Worm (Caenorhabditis elegans) whole organism, midembryonic: ENCODE measurements around the gene rgs-5.

Experiments used
- T22C8.4 ChIP-seq: fragments of 200-800 bp; sonication (Bioruptor generic); IDR thresholded peaks from 2 replicates; pipeline ENCODE4 v1.3.6; 2022; ENCODE audit warnings: missing genetic modification characterization, missing compliant biosample characterization
- cog-1 ChIP-seq: sonication (generic microtip); optimal IDR thresholded peaks from 2 replicates; lab custom pipeline; 2016; ENCODE audit warnings: missing genetic modification characterization, missing compliant biosample characterization
- flt-1 ChIP-seq: fragments of 200-800 bp; sonication (Bioruptor generic); IDR thresholded peaks from 2 replicates; pipeline ENCODE4 v1.3.6; 2022; ENCODE audit warnings: missing genetic modification characterization, missing compliant biosample characterization
- klf-2 ChIP-seq: fragments of 200-800 bp; sonication (Bioruptor generic); conservative IDR thresholded peaks from 2 replicates; pipeline ENCODE4 v1.3.6; 2022; ENCODE audit warnings: missing genetic modification reagents, missing genetic modification characterization, missing compliant biosample characterization
- med-1 ChIP-seq: sonication (generic microtip); optimal IDR thresholded peaks from 2 replicates; lab custom pipeline; 2017; ENCODE audit warnings: missing genetic modification characterization, mild to moderate bottlenecking, missing compliant biosample characterization, antibody characterized with exemption, missing genetic modification reagents; ENCODE audit not compliant: insufficient read depth
- ref-1 ChIP-seq: fragments of 200-800 bp; sonication (Bioruptor generic); conservative IDR thresholded peaks from 2 replicates; pipeline ENCODE4 v1.3.6; 2022; ENCODE audit warnings: missing genetic modification reagents, missing genetic modification characterization, missing compliant biosample characterization
- tab-1 ChIP-seq: fragments of 200-800 bp; sonication (Bioruptor generic); IDR thresholded peaks from 2 replicates; pipeline ENCODE4 v1.3.6; 2022; ENCODE audit warnings: missing genetic modification characterization, missing compliant biosample characterization
- ztf-23 ChIP-seq: fragments of 200-800 bp; sonication (Bioruptor generic); IDR thresholded peaks from 2 replicates; pipeline ENCODE4 v1.3.6; 2022; ENCODE audit warnings: missing genetic modification reagents, missing genetic modification characterization, missing compliant biosample characterization
- ztf-29 ChIP-seq: fragments of 200-800 bp; sonication (Bioruptor generic); IDR thresholded peaks from 2 replicates; pipeline ENCODE4 v1.3.6; 2022; ENCODE audit warnings: missing genetic modification reagents, missing genetic modification characterization, missing compliant biosample characterization

rgs-5 gene

DNA sequence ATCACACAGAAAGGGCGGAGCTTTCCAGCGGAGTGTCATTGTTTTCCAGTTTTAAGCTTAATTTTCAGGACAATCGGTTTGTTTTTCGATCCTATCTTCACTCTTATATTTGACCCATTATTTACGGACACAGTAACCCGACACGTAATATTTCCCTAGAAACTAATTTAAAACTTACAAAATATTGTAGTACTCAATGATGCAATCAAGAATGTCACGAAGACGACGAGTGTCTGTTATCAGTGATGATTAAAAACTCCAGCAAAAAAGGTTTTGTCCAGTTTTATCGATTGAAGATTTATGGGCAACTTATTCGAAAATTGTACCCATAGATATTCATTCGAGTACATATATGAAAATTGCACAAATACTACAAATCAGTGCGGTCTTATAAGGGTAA is 34.6 kb downstream of the rgs-5 start, which contains the start of gene B0244.17:
TSS of gene B0244.17 (plus strand) at position 301 of the 400 bp plus-strand sequence.
- TF ChIP-seq med-1 (GFP tag; lab: Kevin White, UChicago) = no peak

DNA sequence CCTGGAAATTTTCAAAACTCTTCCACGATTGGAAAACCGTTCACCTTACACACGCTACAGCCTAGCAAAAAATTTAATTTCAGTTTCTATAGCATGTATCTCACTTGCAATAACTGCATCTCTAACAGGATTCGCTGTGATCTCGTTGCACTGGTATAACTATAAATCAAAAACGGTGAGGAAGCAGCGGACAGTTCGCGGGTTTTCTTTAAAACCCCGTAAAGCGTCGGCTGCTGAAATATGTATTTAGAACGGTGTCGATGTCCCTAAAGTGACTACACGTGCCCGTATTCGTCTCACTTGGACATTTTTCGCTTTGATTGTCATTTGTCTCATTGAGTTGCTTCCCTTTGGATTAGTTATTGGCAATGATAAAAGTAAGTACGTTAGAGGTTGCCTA is 36.0 kb downstream of the rgs-5 start:
- TF ChIP-seq flt-1 (GFP tag; lab: Robert Waterston, UW) (no peak), med-1 (GFP tag; lab: Kevin White, UChicago) (no peak), klf-2 (GFP tag; lab: Robert Waterston, UW) (no peak), cog-1 (tag; lab: Kevin White, UChicago) (no peak), ref-1 (GFP tag; lab: Robert Waterston, UW) (no peak), T22C8.4 (GFP tag; lab: Robert Waterston, UW) (no peak), tab-1 (GFP tag; lab: Robert Waterston, UW) (no peak), ztf-29 (GFP tag; lab: Robert Waterston, UW) (no peak), ztf-23 (no peak)

DNA sequence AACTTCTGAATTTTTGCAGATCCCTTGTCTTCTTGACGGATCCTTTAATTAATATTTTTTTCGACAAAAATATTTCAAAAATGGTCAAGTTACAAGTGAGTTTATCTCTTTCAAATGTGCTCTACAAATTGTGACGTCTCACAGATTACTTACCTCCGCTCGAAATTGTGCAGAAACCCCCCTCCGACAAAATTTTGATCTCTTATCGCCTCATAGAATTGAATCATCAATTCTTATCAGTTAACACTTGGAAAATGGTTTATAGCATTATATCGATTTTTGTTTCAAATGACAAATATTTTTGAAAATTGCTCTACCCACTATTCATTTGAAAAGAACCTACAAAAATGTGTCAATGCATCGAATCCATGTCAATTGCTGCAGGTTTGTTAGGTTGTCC is 36.5 kb downstream of the rgs-5 start, which contains the start of gene B0244.10:
TSS of gene B0244.10 (plus strand) at position 254 of the 400 bp plus-strand sequence.
- TF ChIP-seq T22C8.4 (GFP tag; lab: Robert Waterston, UW) (no peak), cog-1 (tag; lab: Kevin White, UChicago) (no peak), ztf-23 (no peak), klf-2 (GFP tag; lab: Robert Waterston, UW) (no peak), ztf-29 (GFP tag; lab: Robert Waterston, UW) (no peak), ref-1 (GFP tag; lab: Robert Waterston, UW) (no peak), tab-1 (GFP tag; lab: Robert Waterston, UW) (no peak), flt-1 (GFP tag; lab: Robert Waterston, UW) (no peak), med-1 (GFP tag; lab: Kevin White, UChicago) (no peak)

DNA sequence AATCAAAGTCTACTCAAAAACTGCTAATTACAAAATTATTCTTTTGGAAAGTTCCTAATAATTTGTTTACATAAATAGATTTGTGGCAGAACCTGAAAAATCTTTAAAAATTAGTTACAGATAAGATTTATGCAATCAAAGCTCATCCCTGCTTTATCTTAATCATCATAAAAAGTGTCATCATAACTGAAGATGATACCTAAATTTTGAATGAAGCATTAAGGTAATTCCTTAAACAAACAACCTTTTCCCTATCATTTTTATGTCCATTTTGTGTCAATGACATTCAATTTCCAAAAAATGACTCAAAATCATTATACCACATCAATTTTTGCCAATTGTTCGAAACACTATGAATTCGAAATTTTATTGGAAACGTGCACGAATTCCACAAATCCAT is 39.4 kb downstream of the rgs-5 start, which contains the start of gene B0244.6:
TSS of gene B0244.6 (plus strand) at position 301 of the 400 bp plus-strand sequence.
- TF ChIP-seq ztf-29 (GFP tag; lab: Robert Waterston, UW) = no peak
- TF ChIP-seq ref-1 (GFP tag; lab: Robert Waterston, UW) = no peak
- TF ChIP-seq cog-1 (tag; lab: Kevin White, UChicago) = no peak
- TF ChIP-seq med-1 (GFP tag; lab: Kevin White, UChicago) = no peak
- no peak for TF ChIP-seq flt-1 (GFP tag; lab: Robert Waterston, UW)
- TF ChIP-seq T22C8.4 (GFP tag; lab: Robert Waterston, UW) = no peak
- TF ChIP-seq klf-2 (GFP tag; lab: Robert Waterston, UW) = no peak

DNA sequence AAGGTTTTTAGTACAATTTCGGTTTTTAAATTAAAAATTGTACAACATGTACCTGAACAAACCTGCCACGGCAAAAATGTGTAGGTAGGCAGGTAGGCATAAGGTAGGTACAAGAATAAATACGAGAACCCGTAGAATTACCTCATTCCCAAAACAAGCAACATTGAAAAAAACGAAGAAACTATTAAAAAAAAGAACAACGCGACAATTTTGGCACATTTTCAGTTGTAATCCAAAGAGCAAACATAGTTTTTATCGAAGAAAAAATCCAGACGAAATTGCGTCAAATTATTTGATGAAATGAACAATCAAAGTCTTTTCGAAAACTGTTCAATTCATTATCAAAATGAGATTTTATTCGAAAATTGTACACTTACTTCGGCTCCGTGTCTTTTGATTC is 42.3 kb downstream of the rgs-5 start, which contains the start of gene B0244.16:
TSS of gene B0244.16 (plus strand) at position 301 of the 400 bp plus-strand sequence.
- no peak for TF ChIP-seq cog-1 (tag; lab: Kevin White, UChicago)
- TF ChIP-seq ref-1 (GFP tag; lab: Robert Waterston, UW) = no peak
- TF ChIP-seq T22C8.4 (GFP tag; lab: Robert Waterston, UW) = no peak
- no peak for TF ChIP-seq tab-1 (GFP tag; lab: Robert Waterston, UW)
- TF ChIP-seq klf-2 (GFP tag; lab: Robert Waterston, UW) = no peak
- no peak for TF ChIP-seq ztf-23
- no peak for TF ChIP-seq flt-1 (GFP tag; lab: Robert Waterston, UW)
- TF ChIP-seq med-1 (GFP tag; lab: Kevin White, UChicago) = no peak
- TF ChIP-seq ztf-29 (GFP tag; lab: Robert Waterston, UW) = no peak

DNA sequence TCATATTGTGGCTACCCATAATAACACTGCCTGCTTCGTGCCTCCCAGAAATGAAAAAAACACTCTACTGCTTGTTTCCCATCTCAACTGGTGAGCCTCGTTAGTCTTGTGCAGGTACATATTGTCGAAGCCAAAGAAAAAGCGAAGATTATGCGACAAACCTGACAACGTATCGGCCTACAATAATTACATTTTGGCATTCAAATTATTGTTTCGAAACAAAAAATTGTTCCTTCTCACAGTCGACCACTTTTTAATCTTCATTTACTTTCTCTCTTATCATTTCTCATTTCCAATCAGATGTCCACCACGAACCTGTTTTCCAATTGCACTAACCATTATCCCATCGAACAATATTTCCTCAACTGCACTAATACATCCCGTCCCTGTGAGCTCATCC is 44.7 kb downstream of the rgs-5 start, which contains the start of gene B0244.15:
TSS of gene B0244.15 (plus strand) at position 301 of the 400 bp plus-strand sequence.
- no peak for TF ChIP-seq ztf-23
- no peak for TF ChIP-seq cog-1 (tag; lab: Kevin White, UChicago)
- no peak for TF ChIP-seq med-1 (GFP tag; lab: Kevin White, UChicago)
- no peak for TF ChIP-seq klf-2 (GFP tag; lab: Robert Waterston, UW)
- no peak for TF ChIP-seq flt-1 (GFP tag; lab: Robert Waterston, UW)
- TF ChIP-seq ztf-29 (GFP tag; lab: Robert Waterston, UW) = no peak
- TF ChIP-seq ref-1 (GFP tag; lab: Robert Waterston, UW) = no peak
- TF ChIP-seq tab-1 (GFP tag; lab: Robert Waterston, UW) = no peak
- TF ChIP-seq T22C8.4 (GFP tag; lab: Robert Waterston, UW) = no peak

DNA sequence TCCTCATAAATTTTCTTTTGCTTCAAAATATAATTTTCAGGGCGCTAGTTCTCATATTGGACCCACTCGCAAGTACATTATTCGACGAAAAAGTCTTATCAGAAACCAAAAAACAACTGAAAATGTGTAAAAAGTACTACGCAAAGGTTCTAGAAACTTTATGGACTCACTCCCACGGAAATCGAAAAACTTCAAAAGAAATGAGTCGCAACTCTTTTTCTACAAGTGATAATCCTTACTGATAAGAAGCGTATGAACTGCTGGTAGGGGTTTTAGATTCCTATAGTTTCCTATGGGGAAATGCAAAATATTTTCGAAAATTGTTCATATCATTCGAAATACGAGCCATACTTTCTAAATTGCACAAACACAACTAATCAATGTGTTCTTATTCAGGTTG is 46.2 kb downstream of the rgs-5 start, which contains the start of gene B0244.5:
TSS of gene B0244.5 (plus strand) at position 301 of the 400 bp plus-strand sequence.
- TF ChIP-seq T22C8.4 (GFP tag; lab: Robert Waterston, UW) = no peak
- TF ChIP-seq flt-1 (GFP tag; lab: Robert Waterston, UW) = no peak
- no peak for TF ChIP-seq ztf-29 (GFP tag; lab: Robert Waterston, UW)
- no peak for TF ChIP-seq klf-2 (GFP tag; lab: Robert Waterston, UW)
- TF ChIP-seq cog-1 (tag; lab: Kevin White, UChicago) = no peak
- no peak for TF ChIP-seq ref-1 (GFP tag; lab: Robert Waterston, UW)
- no peak for TF ChIP-seq med-1 (GFP tag; lab: Kevin White, UChicago)
- no peak for TF ChIP-seq tab-1 (GFP tag; lab: Robert Waterston, UW)
- TF ChIP-seq ztf-23 = no peak

DNA sequence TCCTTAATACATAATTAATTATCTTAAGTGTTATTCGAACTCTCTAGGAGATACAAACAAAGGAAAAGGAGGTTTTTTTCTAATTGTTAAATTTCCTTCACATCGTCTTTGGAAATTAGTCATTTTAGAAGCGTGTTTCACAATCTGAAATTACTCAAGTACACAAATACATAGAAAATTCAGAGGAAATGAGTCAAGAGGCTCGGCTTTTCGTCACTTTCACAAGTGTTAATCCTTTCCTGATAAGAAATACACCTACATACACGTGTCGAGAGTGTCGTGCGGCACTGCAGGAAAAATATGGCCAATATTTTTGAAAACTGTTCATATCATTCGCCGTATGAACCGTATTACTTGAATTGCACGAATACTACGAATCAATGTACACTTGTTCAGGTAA is 48.8 kb downstream of the rgs-5 start, which contains the start of gene B0244.4:
TSS of gene B0244.4 (plus strand) at position 301 of the 400 bp plus-strand sequence.
- TF ChIP-seq ztf-23 (no peak), tab-1 (GFP tag; lab: Robert Waterston, UW) (no peak), ztf-29 (GFP tag; lab: Robert Waterston, UW) (no peak), T22C8.4 (GFP tag; lab: Robert Waterston, UW) (no peak), med-1 (GFP tag; lab: Kevin White, UChicago) (no peak), flt-1 (GFP tag; lab: Robert Waterston, UW) (no peak), ref-1 (GFP tag; lab: Robert Waterston, UW) (no peak), cog-1 (tag; lab: Kevin White, UChicago) (no peak), klf-2 (GFP tag; lab: Robert Waterston, UW) (no peak)

DNA sequence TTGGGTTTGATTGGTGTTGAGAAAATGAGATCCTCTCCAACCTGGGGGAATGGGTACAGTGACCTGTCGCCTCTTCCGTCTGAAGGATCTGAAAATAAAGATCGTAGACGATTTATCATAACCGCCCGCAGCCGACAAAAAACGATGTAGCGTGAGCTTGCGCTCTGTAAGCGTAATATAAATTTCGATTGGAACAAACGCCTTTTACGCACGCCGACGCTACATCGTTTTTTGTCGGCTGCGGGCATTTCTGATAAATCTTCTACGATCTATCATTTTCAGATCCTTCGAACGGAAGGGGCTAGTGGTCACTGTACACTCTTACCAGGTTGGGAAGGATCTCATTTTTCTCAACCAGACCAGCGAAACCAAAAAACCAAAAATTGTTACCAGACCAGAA is 50.0 kb downstream of the rgs-5 start:
- TF ChIP-seq ztf-29 (GFP tag; lab: Robert Waterston, UW) = no peak
- no peak for TF ChIP-seq klf-2 (GFP tag; lab: Robert Waterston, UW)
- no peak for TF ChIP-seq cog-1 (tag; lab: Kevin White, UChicago)
- no peak for TF ChIP-seq ref-1 (GFP tag; lab: Robert Waterston, UW)
- TF ChIP-seq ztf-23 = no peak
- TF ChIP-seq T22C8.4 (GFP tag; lab: Robert Waterston, UW) = no peak
